Worm (Caenorhabditis elegans) whole organism, L3 larva: ENCODE measurements around the gene F11G11.15.

ENCODE experiments used
- ZK546.5 ChIP-seq: sonication (generic microtip); optimal IDR thresholded peaks from 2 replicates; lab custom pipeline; 2017; ENCODE audit warnings: missing biosample characterization, missing genetic modification characterization
- aly-2 ChIP-seq: fragments of 150-350 bp; optimal IDR thresholded peaks from 2 replicates; lab custom pipeline; 2014; ENCODE audit warnings: missing biosample characterization, missing genetic modification characterization
- ama-1 ChIP-seq: fragments of 150-350 bp; optimal IDR thresholded peaks from 2 replicates; lab custom pipeline; 2018
- ceh-16 ChIP-seq: sonication (generic microtip); optimal IDR thresholded peaks from 2 replicates; lab custom pipeline; 2017; ENCODE audit warnings: missing biosample characterization, missing genetic modification characterization
- daf-12 ChIP-seq: fragments of 150-350 bp; optimal IDR thresholded peaks from 2 replicates; lab custom pipeline; 2014; ENCODE audit warnings: missing biosample characterization, missing genetic modification reagents, missing genetic modification characterization
- egl-5 ChIP-seq: fragments of 150-350 bp; optimal IDR thresholded peaks from 2 replicates; lab custom pipeline; 2017; ENCODE audit warnings: missing biosample characterization, missing genetic modification reagents, missing genetic modification characterization, inconsistent platforms
- elt-1 ChIP-seq: fragments of 150-350 bp; optimal IDR thresholded peaks from 2 replicates; lab custom pipeline; 2014; ENCODE audit warnings: missing biosample characterization, missing genetic modification characterization
- elt-2 ChIP-seq: sonication (generic microtip); optimal IDR thresholded peaks from 2 replicates; lab custom pipeline; 2016; ENCODE audit warnings: missing genetic modification reagents, mild to moderate bottlenecking, missing genetic modification characterization, missing compliant biosample characterization
- elt-3 ChIP-seq, 3 experiments: fragments of 150-350 bp in 1 of 3; sonication (generic microtip) in 2 of 3; optimal IDR thresholded peaks; 2 replicates in 2 of 3; 4 replicates in 1 of 3; lab custom pipeline; 2014 to 2017; ENCODE audit warnings: missing biosample characterization in 3 of 3, missing genetic modification characterization in 3 of 3
- fkh-10 ChIP-seq: sonication (generic microtip); optimal IDR thresholded peaks from 2 replicates; lab custom pipeline; 2017; ENCODE audit warnings: missing biosample characterization, missing genetic modification reagents, missing genetic modification characterization
- fkh-2 ChIP-seq: fragments of 150-350 bp; optimal IDR thresholded peaks from 2 replicates; lab custom pipeline; 2014; ENCODE audit warnings: missing biosample characterization, missing genetic modification reagents, missing genetic modification characterization
- fos-1 ChIP-seq: fragments of 150-350 bp; optimal IDR thresholded peaks from 2 replicates; lab custom pipeline; 2014; ENCODE audit warnings: missing biosample characterization, missing genetic modification characterization
- hmg-11 ChIP-seq: sonication (generic microtip); optimal IDR thresholded peaks from 2 replicates; lab custom pipeline; 2016; ENCODE audit warnings: missing genetic modification characterization, missing compliant biosample characterization
- jun-1 ChIP-seq: fragments of 150-350 bp; optimal IDR thresholded peaks from 2 replicates; lab custom pipeline; 2014; ENCODE audit warnings: missing biosample characterization, missing genetic modification reagents, missing genetic modification characterization
- lin-15B ChIP-seq: fragments of 150-350 bp; optimal IDR thresholded peaks from 2 replicates; lab custom pipeline; 2014; ENCODE audit warnings: missing biosample characterization, missing genetic modification characterization
- lin-39 ChIP-seq: fragments of 150-350 bp; optimal IDR thresholded peaks from 2 replicates; lab custom pipeline; 2018; ENCODE audit warnings: missing biosample characterization, missing genetic modification reagents, missing genetic modification characterization
- mdl-1 ChIP-seq: fragments of 150-350 bp; optimal IDR thresholded peaks from 2 replicates; lab custom pipeline; 2014; ENCODE audit warnings: missing biosample characterization, missing genetic modification characterization
- mml-1 ChIP-seq: fragments of 150-350 bp; sonication (generic microtip); optimal IDR thresholded peaks from 3 replicates; lab custom pipeline; 2014; ENCODE audit warnings: missing biosample characterization, missing genetic modification characterization
- nhr-12 ChIP-seq: fragments of 150-350 bp; optimal IDR thresholded peaks from 2 replicates; lab custom pipeline; 2014; ENCODE audit warnings: missing biosample characterization, missing genetic modification characterization
- nhr-23 ChIP-seq: fragments of 150-350 bp; optimal IDR thresholded peaks from 2 replicates; lab custom pipeline; 2014; ENCODE audit warnings: missing biosample characterization, missing genetic modification reagents, missing genetic modification characterization
- nhr-25 ChIP-seq: sonication (generic microtip); optimal IDR thresholded peaks from 2 replicates; lab custom pipeline; 2017; ENCODE audit warnings: missing biosample characterization, missing genetic modification characterization
- nhr-43 ChIP-seq: sonication (generic microtip); optimal IDR thresholded peaks from 2 replicates; lab custom pipeline; 2016; ENCODE audit warnings: mild to moderate bottlenecking, missing genetic modification characterization, missing compliant biosample characterization; ENCODE audit not compliant: poor library complexity, severe bottlenecking
- nhr-67 ChIP-seq: fragments of 150-350 bp; optimal IDR thresholded peaks from 2 replicates; lab custom pipeline; 2014; ENCODE audit warnings: missing biosample characterization, missing genetic modification characterization
- nhr-76 ChIP-seq: fragments of 150-350 bp; sonication (generic microtip); optimal IDR thresholded peaks from 5 replicates; lab custom pipeline; 2014; ENCODE audit warnings: missing biosample characterization, missing genetic modification characterization
- pqm-1 ChIP-seq: fragments of 150-350 bp; optimal IDR thresholded peaks from 2 replicates; lab custom pipeline; 2017; ENCODE audit warnings: missing biosample characterization, missing genetic modification characterization, inconsistent platforms
- skn-1 ChIP-seq: fragments of 150-350 bp; optimal IDR thresholded peaks from 2 replicates; lab custom pipeline; 2014; ENCODE audit warnings: missing biosample characterization, missing genetic modification characterization
- tbx-2 ChIP-seq: sonication (generic microtip); optimal IDR thresholded peaks from 2 replicates; lab custom pipeline; 2016; ENCODE audit warnings: mild to moderate bottlenecking, missing genetic modification characterization, missing compliant biosample characterization
- unc-39 ChIP-seq: sonication (generic microtip); optimal IDR thresholded peaks from 4 replicates; lab custom pipeline; 2017; ENCODE audit warnings: missing biosample characterization, missing genetic modification characterization
- unc-62 ChIP-seq: fragments of 150-350 bp; sonication (generic microtip); optimal IDR thresholded peaks from 4 replicates; lab custom pipeline; 2014; ENCODE audit warnings: missing biosample characterization, missing genetic modification reagents, missing genetic modification characterization
- zag-1 ChIP-seq: fragments of 150-350 bp; optimal IDR thresholded peaks from 2 replicates; lab custom pipeline; 2014; ENCODE audit warnings: missing biosample characterization, missing genetic modification characterization
- ztf-11 ChIP-seq: fragments of 150-350 bp; optimal IDR thresholded peaks from 2 replicates; lab custom pipeline; 2014; ENCODE audit warnings: missing biosample characterization, missing genetic modification characterization

The F11G11.15 gene

DNA sequence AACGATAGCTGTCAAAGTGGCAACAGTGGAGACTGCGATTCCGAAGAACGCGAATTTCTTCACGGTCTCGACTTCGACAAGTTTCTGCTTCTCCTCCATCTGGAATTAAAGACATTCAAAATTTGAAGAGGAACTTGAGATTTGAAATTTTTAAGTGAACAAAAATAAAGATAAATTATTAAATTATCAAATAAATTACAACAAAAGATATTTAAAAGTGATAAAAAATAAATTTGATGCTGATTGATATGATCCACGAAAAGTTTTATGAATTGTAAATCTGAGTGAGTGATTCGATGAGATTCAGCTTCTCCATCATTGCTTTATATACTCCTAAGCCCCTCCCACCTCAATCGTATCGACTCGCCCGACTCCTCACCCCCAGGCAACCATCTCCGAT, 7.2 kb upstream of the F11G11.15 start, which contains the start of gene col-17:
TSS of gene col-17 (minus strand) at position 101 of the 400 bp plus-strand sequence.
- TF ChIP-seq elt-3 (tag; optimal IDR thresholded peaks at IDR 0.05; lab: Kevin White, UChicago), result no peak
- no peak for TF ChIP-seq fos-1 (tag; lab: Kevin White, UChicago)
- no peak for TF ChIP-seq lin-15B (tag; lab: Kevin White, UChicago)
- TF ChIP-seq zag-1 (tag; lab: Kevin White, UChicago), result no peak
- no peak for TF ChIP-seq daf-12 (tag; lab: Kevin White, UChicago)
- TF ChIP-seq lin-39 (tag; lab: Kevin White, UChicago), result no peak
- no peak for TF ChIP-seq egl-5
- TF ChIP-seq nhr-76 (tag; lab: Kevin White, UChicago), result no peak
- no peak for TF ChIP-seq skn-1 (tag; lab: Kevin White, UChicago)
- TF ChIP-seq unc-39 (tag; lab: Kevin White, UChicago), result no peak
- no peak for TF ChIP-seq ztf-11 (tag; lab: Kevin White, UChicago)
- no peak for TF ChIP-seq jun-1

DNA sequence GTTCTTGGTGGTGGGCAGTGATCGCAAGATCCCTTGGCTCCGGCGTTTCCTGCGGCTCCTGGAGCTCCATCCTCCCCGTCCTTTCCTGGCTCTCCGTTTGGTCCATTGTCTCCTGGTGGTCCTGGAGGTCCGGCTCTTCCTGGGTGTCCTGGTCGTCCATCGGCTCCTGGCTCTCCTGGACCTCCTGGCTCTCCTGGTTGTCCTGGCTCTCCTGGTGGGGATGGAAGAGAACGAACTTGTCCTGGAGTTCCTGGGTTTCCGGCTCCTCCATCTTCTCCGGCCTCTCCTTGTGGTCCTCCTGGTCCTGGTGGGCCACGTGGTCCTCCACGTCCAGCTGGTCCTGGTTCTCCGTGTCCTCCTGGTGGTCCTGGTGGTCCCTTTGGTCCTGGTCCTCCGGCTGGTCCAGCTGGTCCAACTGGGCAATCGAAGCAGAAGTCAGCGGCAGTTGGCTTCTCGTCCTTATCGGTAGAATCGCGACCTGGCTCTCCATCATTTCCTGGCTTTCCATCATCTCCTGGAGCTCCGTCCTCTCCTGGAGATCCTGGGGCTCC, 4.8 kb upstream of the F11G11.15 start:
- TF ChIP-seq egl-5 (no peak), hmg-11 (no peak), elt-1 (tag; lab: Kevin White, UChicago) (no peak), zag-1 (tag; lab: Kevin White, UChicago) (no peak), pqm-1 (tag; lab: Kevin White, UChicago) (no peak), mdl-1 (no peak), skn-1 (tag; lab: Kevin White, UChicago) (no peak), tbx-2 (tag; lab: Kevin White, UChicago) (no peak), ztf-11 (tag; lab: Kevin White, UChicago) (no peak), ZK546.5 (tag; lab: Kevin White, UChicago) (no peak), nhr-23 (no peak), nhr-12 (tag; lab: Kevin White, UChicago) (no peak), daf-12 (tag; lab: Kevin White, UChicago) (no peak), unc-39 (tag; lab: Kevin White, UChicago) (no peak), elt-2 (no peak), fkh-10 (GFP tag; lab: Kevin White, UChicago) (no peak)
- TF ChIP-seq, all 47 proteins: peak for 0

DNA sequence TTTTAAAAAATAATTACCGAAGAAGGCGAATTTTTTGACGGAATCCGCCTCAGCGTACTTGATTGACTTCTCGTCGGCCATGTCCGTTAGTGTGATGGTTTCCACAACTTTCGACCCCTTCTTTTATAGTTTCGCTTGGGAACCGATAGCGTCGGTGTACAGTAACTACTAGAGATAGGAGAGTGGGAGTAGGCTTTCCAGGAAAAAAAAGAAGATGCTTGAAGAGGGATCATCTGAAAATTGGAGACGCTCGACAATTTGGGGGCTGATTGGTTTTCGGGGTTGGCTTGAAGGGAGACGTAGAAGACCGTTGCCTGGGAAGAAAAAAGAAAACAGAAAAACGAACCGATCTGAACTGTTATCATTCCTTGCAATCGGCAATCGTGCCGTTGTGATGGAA, 4.0 kb upstream of the F11G11.15 start, which contains the start of gene col-20:
TSS of gene col-20 (minus strand) at position 101 of the 400 bp plus-strand sequence.
- TF ChIP-seq aly-2 (tag; lab: Kevin White, UChicago) (no peak), elt-3 (tag; optimal IDR thresholded peaks at IDR 0.05; lab: Kevin White, UChicago) (no peak), fos-1 (tag; lab: Kevin White, UChicago) (no peak)
- TF ChIP-seq, all 47 proteins: peak for 0

DNA sequence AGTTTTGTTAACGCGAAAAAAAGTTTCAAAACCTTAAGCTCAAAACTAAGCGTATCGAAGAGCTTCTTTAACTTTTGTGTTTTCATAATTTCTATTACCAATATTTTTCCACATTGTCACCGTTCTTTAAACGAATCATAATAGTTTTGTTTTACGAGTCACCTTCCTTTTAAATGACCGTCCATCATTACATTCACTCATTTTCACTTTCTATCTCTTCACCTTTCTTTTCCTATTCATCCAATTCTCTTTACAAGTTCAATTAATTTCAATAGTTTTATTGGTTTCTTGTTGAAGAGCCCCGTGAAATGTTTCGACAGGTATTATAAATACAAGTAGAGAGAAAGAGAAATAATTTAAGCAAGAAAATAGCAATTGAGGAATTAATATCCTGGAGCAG, 2.8 kb upstream of the F11G11.15 start:
- TF ChIP-seq ZK546.5 (tag; lab: Kevin White, UChicago) (no peak), nhr-43 (peak; percentile 35)

DNA sequence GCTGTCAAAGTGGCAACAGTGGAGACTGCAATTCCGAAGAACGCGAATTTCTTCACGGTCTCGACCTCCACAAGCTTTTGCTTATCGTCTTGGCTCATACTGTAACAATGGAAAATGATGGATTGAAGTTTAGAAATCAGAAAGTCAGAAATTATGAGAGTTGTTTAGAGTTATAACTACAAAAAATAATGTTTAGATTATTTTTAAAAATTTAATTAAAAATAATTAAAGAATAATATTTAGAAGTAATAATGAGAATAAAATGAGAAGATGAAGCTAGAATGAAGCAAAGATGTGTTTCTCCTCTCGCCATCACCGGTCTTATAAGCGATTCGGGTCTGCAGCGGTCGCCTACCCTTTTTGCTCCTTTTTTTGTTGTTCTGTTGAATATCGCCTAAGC, 1.6 kb upstream of the F11G11.15 start, which contains the start of gene col-73:
TSS of gene col-73 (minus strand) at position 101 of the 400 bp plus-strand sequence.
- TF ChIP-seq unc-62, result no peak
- TF ChIP-seq fkh-2 (tag; lab: Kevin White, UChicago), result no peak
- no peak for TF ChIP-seq nhr-67
- TF ChIP-seq nhr-25 (tag; lab: Kevin White, UChicago), result no peak
- TF ChIP-seq fos-1 (tag; lab: Kevin White, UChicago), result no peak
- no peak for TF ChIP-seq tbx-2 (tag; lab: Kevin White, UChicago)
- no peak for TF ChIP-seq mml-1 (tag; lab: Kevin White, UChicago)
- TF ChIP-seq ama-1, result no peak
- TF ChIP-seq ZK546.5 (tag; lab: Kevin White, UChicago), result no peak
- no peak for TF ChIP-seq ceh-16 (tag; lab: Kevin White, UChicago)

DNA sequence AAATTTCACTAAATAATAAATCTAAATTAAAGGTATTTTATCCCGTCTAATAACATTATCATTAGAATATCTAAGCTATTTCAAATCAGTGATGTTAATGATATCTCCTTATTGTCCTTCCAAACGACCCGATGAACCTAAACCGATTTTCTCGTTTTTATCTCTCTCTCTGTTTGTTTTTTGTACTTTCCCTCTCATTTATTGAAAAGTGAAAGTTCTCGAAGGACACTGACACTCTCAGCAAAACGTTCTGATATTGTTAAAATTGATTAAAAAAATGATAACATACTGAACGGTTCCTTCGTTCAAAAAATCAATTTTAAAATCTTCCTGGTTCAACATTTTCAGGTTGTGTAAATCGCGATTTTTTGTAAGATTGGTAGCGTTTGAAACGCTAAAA, 1.4 kb downstream of the F11G11.15 start, which contains the start of gene F11G11.13:
TSS of gene F11G11.13 (minus strand) at position 89 of the 400 bp plus-strand sequence.
- TF ChIP-seq elt-3 (tag; optimal IDR thresholded peaks at IDR 0.05; lab: Kevin White, UChicago) (peak in 1 of 3 experiments; percentile 6), nhr-43 (peak; percentile 27), elt-1 (tag; lab: Kevin White, UChicago) (no peak), nhr-23 (peak; percentile 55), nhr-25 (tag; lab: Kevin White, UChicago) (peak; percentile 67)
